Worm (Caenorhabditis elegans) whole organism, L3 larva: ENCODE results near the gene eri-9.

ENCODE experiments used
- R02D3.7 ChIP-seq: fragments of 150-350 bp; optimal IDR thresholded peaks from 2 replicates; lab custom pipeline; 2014; ENCODE audit warnings: missing biosample characterization, missing genetic modification characterization
- ama-1 ChIP-seq: fragments of 150-350 bp; optimal IDR thresholded peaks from 2 replicates; lab custom pipeline; 2018
- ceh-16 ChIP-seq: sonication (generic microtip); optimal IDR thresholded peaks from 2 replicates; lab custom pipeline; 2017; ENCODE audit warnings: missing biosample characterization, missing genetic modification characterization
- ceh-28 ChIP-seq: fragments of 150-350 bp; optimal IDR thresholded peaks from 2 replicates; lab custom pipeline; 2014; ENCODE audit warnings: missing biosample characterization, missing genetic modification reagents, missing genetic modification characterization
- ceh-82 ChIP-seq: fragments of 150-350 bp; optimal IDR thresholded peaks from 2 replicates; lab custom pipeline; 2014; ENCODE audit warnings: missing biosample characterization, missing genetic modification characterization
- ceh-9 ChIP-seq: sonication (generic microtip); optimal IDR thresholded peaks from 2 replicates; lab custom pipeline; 2018; ENCODE audit warnings: missing biosample characterization, missing genetic modification characterization
- daf-12 ChIP-seq: fragments of 150-350 bp; optimal IDR thresholded peaks from 2 replicates; lab custom pipeline; 2014; ENCODE audit warnings: missing biosample characterization, missing genetic modification reagents, missing genetic modification characterization
- egl-27 ChIP-seq: sonication (generic microtip); optimal IDR thresholded peaks from 4 replicates; lab custom pipeline; 2017; ENCODE audit warnings: missing biosample characterization, missing genetic modification reagents, missing genetic modification characterization
- elt-2 ChIP-seq: sonication (generic microtip); optimal IDR thresholded peaks from 2 replicates; lab custom pipeline; 2016; ENCODE audit warnings: missing genetic modification reagents, mild to moderate bottlenecking, missing genetic modification characterization, missing compliant biosample characterization
- elt-3 ChIP-seq, 3 experiments: fragments of 150-350 bp in 1 of 3; sonication (generic microtip) in 2 of 3; optimal IDR thresholded peaks; 2 replicates in 2 of 3; 4 replicates in 1 of 3; lab custom pipeline; 2014 to 2017; ENCODE audit warnings: missing biosample characterization in 3 of 3, missing genetic modification characterization in 3 of 3
- eor-1 ChIP-seq, 2 experiments: fragments of 150-350 bp; optimal IDR thresholded peaks; 2 replicates each; lab custom pipeline; 2014 to 2018; ENCODE audit warnings: missing biosample characterization in 2 of 2, missing genetic modification characterization in 2 of 2
- fos-1 ChIP-seq: fragments of 150-350 bp; optimal IDR thresholded peaks from 2 replicates; lab custom pipeline; 2014; ENCODE audit warnings: missing biosample characterization, missing genetic modification characterization
- hmg-11 ChIP-seq: sonication (generic microtip); optimal IDR thresholded peaks from 2 replicates; lab custom pipeline; 2016; ENCODE audit warnings: missing genetic modification characterization, missing compliant biosample characterization
- jun-1 ChIP-seq: fragments of 150-350 bp; optimal IDR thresholded peaks from 2 replicates; lab custom pipeline; 2014; ENCODE audit warnings: missing biosample characterization, missing genetic modification reagents, missing genetic modification characterization
- lin-15B ChIP-seq: fragments of 150-350 bp; optimal IDR thresholded peaks from 2 replicates; lab custom pipeline; 2014; ENCODE audit warnings: missing biosample characterization, missing genetic modification characterization
- lin-39 ChIP-seq: fragments of 150-350 bp; optimal IDR thresholded peaks from 2 replicates; lab custom pipeline; 2018; ENCODE audit warnings: missing biosample characterization, missing genetic modification reagents, missing genetic modification characterization
- lsy-12 ChIP-seq: sonication (generic microtip); optimal IDR thresholded peaks from 2 replicates; lab custom pipeline; 2016; ENCODE audit warnings: mild to moderate bottlenecking, missing genetic modification characterization, missing compliant biosample characterization
- mml-1 ChIP-seq: fragments of 150-350 bp; sonication (generic microtip); optimal IDR thresholded peaks from 3 replicates; lab custom pipeline; 2014; ENCODE audit warnings: missing biosample characterization, missing genetic modification characterization
- nfya-1 ChIP-seq: sonication (generic microtip); optimal IDR thresholded peaks from 2 replicates; lab custom pipeline; 2017; ENCODE audit warnings: missing genetic modification characterization, mild to moderate bottlenecking, missing compliant biosample characterization, antibody characterized with exemption, moderate library complexity; ENCODE audit not compliant: insufficient read depth
- nhr-11 ChIP-seq: fragments of 150-350 bp; optimal IDR thresholded peaks from 2 replicates; lab custom pipeline; 2014; ENCODE audit warnings: missing biosample characterization, missing genetic modification characterization
- nhr-12 ChIP-seq: fragments of 150-350 bp; optimal IDR thresholded peaks from 2 replicates; lab custom pipeline; 2014; ENCODE audit warnings: missing biosample characterization, missing genetic modification characterization
- nhr-237 ChIP-seq: fragments of 150-350 bp; optimal IDR thresholded peaks from 2 replicates; lab custom pipeline; 2014; ENCODE audit warnings: missing biosample characterization, missing genetic modification characterization
- nhr-25 ChIP-seq: sonication (generic microtip); optimal IDR thresholded peaks from 2 replicates; lab custom pipeline; 2017; ENCODE audit warnings: missing biosample characterization, missing genetic modification characterization
- nhr-67 ChIP-seq: fragments of 150-350 bp; optimal IDR thresholded peaks from 2 replicates; lab custom pipeline; 2014; ENCODE audit warnings: missing biosample characterization, missing genetic modification characterization
- nhr-77 ChIP-seq: fragments of 150-350 bp; optimal IDR thresholded peaks from 2 replicates; lab custom pipeline; 2014; ENCODE audit warnings: missing biosample characterization, missing genetic modification characterization
- pha-4 ChIP-seq: fragments of 150-350 bp; optimal IDR thresholded peaks from 2 replicates; lab custom pipeline; 2014; ENCODE audit warnings: missing biosample characterization, missing genetic modification reagents, missing genetic modification characterization
- pqm-1 ChIP-seq: fragments of 150-350 bp; optimal IDR thresholded peaks from 2 replicates; lab custom pipeline; 2017; ENCODE audit warnings: missing biosample characterization, missing genetic modification characterization, inconsistent platforms
- skn-1 ChIP-seq: fragments of 150-350 bp; optimal IDR thresholded peaks from 2 replicates; lab custom pipeline; 2014; ENCODE audit warnings: missing biosample characterization, missing genetic modification characterization
- snpc-4 ChIP-seq: fragments of 150-350 bp; optimal IDR thresholded peaks from 2 replicates; lab custom pipeline; 2014; ENCODE audit warnings: missing biosample characterization, missing genetic modification characterization
- tbx-2 ChIP-seq: sonication (generic microtip); optimal IDR thresholded peaks from 2 replicates; lab custom pipeline; 2016; ENCODE audit warnings: mild to moderate bottlenecking, missing genetic modification characterization, missing compliant biosample characterization
- unc-62 ChIP-seq: fragments of 150-350 bp; sonication (generic microtip); optimal IDR thresholded peaks from 4 replicates; lab custom pipeline; 2014; ENCODE audit warnings: missing biosample characterization, missing genetic modification reagents, missing genetic modification characterization
- zag-1 ChIP-seq: fragments of 150-350 bp; optimal IDR thresholded peaks from 2 replicates; lab custom pipeline; 2014; ENCODE audit warnings: missing biosample characterization, missing genetic modification characterization
- ztf-11 ChIP-seq: fragments of 150-350 bp; optimal IDR thresholded peaks from 2 replicates; lab custom pipeline; 2014; ENCODE audit warnings: missing biosample characterization, missing genetic modification characterization

Gene eri-9

DNA sequence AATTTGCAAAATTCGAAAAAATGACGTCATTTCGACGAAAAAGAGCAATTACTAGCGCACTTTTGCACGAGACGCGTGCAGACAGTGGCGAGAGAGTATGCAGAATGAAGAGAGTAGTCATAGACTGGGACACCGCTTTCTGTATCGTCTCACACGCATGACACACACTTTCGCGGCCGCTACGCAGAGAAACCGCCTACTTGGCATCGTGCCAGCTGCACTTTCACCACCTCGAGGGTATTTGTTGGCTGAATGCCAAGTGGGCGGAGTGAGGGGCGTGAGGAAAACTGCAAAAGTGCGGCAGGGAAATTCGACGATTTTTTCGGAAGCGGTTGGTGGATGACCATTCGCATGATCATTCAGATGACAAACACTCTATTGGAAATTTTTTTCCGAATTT lies 32.5 kb upstream of the eri-9 start (continued):
- TF ChIP-seq pha-4 = peak; percentile 99
- peak; percentile 98 for TF ChIP-seq jun-1
- TF ChIP-seq unc-62 = peak; percentile 97
- TF ChIP-seq fos-1 (tag; lab: Kevin White, UChicago) = peak; percentile 97
- TF ChIP-seq zag-1 (tag; lab: Kevin White, UChicago) = peak; percentile 84
- TF ChIP-seq egl-27 (tag; lab: Kevin White, UChicago) = peak; percentile 95
- peak in 1 of 2 experiments; percentile 2 for TF ChIP-seq eor-1 (tag; optimal IDR thresholded peaks at IDR 0.05; lab: Kevin White, UChicago)
- peak; percentile 57 for TF ChIP-seq mml-1 (tag; lab: Kevin White, UChicago)
- peak; percentile 91 for TF ChIP-seq skn-1 (tag; lab: Kevin White, UChicago)
- peak; percentile 95 for TF ChIP-seq nhr-11 (tag; lab: Kevin White, UChicago)
- TF ChIP-seq nhr-67 (tag; lab: Kevin White, UChicago) = no peak
- peak; percentile 92 for TF ChIP-seq R02D3.7

DNA sequence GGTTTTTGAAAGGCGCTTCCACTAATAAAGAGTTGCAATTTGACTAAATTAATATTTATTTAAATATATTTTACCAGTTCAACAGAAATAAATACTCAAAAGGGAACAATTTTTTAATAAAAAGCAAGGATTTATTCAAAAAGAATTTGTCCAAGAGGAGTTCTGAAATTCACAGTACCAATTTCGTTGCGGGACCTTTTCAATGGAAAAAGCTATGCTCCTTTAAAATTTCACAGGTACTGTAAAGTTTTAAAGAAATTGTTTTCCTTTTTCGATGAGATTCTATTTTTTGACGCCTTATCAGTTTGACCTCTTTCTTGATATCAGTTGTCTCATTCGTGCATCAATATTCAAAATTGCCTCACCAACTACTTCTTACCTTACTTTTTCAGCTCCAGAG lies 32.0 kb upstream of the eri-9 start, which contains the start of gene tag-340:
Gene tag-340, plus strand, starts transcription at position 249 of the 400 bp plus-strand sequence.
- TF ChIP-seq jun-1 (no peak), nhr-77 (no peak), nhr-237 (tag; lab: Kevin White, UChicago) (no peak), ama-1 (lab: Kevin White, UChicago) (no peak), ztf-11 (tag; lab: Kevin White, UChicago) (no peak), ceh-82 (tag; lab: Kevin White, UChicago) (no peak), ceh-16 (tag; lab: Kevin White, UChicago) (no peak), daf-12 (tag; lab: Kevin White, UChicago) (no peak), lin-39 (tag; lab: Kevin White, UChicago) (no peak), lsy-12 (tag; lab: Kevin White, UChicago) (no peak), egl-27 (tag; lab: Kevin White, UChicago) (no peak), nhr-25 (no peak)

DNA sequence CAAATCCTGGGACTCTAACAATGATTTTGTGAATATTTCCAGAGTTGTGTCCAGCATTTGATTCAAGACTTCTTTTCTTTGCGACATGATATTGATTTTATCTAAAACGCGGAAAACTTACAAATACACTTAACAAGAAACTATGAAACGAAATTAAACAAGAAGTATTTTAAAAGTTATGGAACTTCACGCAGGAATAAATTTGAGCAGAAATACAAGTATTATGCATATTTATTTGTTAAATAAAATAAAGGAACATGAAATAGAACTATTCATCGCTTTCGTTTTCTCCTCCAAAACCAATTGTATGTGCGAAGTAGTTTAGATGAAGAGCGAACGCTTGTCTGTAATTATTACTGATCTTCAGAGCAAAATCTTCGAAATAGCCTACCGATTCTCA lies 28.5 kb upstream of the eri-9 start, which contains the start of gene kbp-2:
Gene kbp-2, minus strand, starts transcription at position 101 of the 400 bp plus-strand sequence.
- TF ChIP-seq pha-4 (no peak), hmg-11 (tag; lab: Kevin White, UChicago) (no peak), lin-15B (tag; lab: Kevin White, UChicago) (no peak), ama-1 (lab: Kevin White, UChicago) (no peak), nhr-237 (tag; lab: Kevin White, UChicago) (no peak), ceh-16 (tag; lab: Kevin White, UChicago) (no peak), ceh-9 (tag; lab: Kevin White, UChicago) (no peak)

DNA sequence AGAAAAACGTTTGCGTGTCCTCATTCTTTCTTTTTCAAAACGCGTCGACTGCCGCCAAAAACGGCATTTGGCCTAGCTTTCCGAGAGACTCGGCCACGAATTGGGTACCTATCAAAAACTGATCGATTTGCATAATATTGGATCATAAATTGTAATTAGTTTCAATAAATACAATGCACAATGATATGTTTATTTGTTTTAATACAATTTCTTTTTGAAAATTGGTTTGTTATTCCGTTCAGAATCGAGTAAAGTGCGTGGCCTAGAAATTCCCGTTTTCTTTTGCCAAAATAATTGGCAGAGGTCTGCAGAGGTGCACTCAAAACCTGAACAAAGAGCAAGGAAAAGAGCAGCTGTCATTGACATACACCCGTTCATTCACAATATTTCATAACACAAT lies 26.8 kb upstream of the eri-9 start, which contains the start of gene F26F4.8:
Gene F26F4.8, minus strand, starts transcription at position 69 of the 400 bp plus-strand sequence.
- TF ChIP-seq ztf-11 (tag; lab: Kevin White, UChicago) (no peak), ceh-28 (tag; lab: Kevin White, UChicago) (no peak), lin-15B (tag; lab: Kevin White, UChicago) (peak; percentile 42), zag-1 (tag; lab: Kevin White, UChicago) (no peak), pha-4 (peak; percentile 14), nfya-1 (tag; lab: Kevin White, UChicago) (peak; percentile 52)

DNA sequence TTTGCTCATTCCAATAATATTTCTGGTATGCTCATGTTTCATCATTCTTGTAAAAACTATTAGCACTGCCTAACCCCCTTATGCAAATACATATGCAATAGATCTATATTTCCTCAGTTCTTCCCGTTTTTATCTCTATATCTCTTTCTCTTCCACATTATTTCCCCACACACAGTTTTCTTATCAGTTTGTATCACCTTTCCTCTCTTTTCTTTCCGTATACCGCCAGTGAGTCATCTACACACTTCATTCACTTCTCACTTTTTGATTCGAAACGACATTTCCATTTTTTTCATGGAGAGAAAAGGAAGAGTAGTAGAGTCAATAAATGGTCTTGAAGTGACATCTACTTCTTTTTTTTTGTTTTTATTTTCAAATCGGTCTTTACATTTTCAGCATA lies 25.9 kb upstream of the eri-9 start:
- TF ChIP-seq jun-1 (peak; percentile 44), ceh-9 (tag; lab: Kevin White, UChicago) (no peak), elt-3 (tag; optimal IDR thresholded peaks at IDR 0.05; lab: Kevin White, UChicago) (peak in 1 of 3 experiments; percentile 40), tbx-2 (tag; lab: Kevin White, UChicago) (no peak), snpc-4 (peak; percentile 26), pqm-1 (tag; lab: Kevin White, UChicago) (peak; percentile 2), pha-4 (peak; percentile 24), elt-2 (peak; percentile 64), nhr-12 (tag; lab: Kevin White, UChicago) (no peak), daf-12 (tag; lab: Kevin White, UChicago) (no peak)
